Fruit fly (Drosophila melanogaster) whole organism: Measurements from ENCODE around the gene CG31869.

Source experiments
- Dll ChIP-seq: fragments of >200 bp; optimal IDR thresholded peaks from 2 replicates; lab custom pipeline; 2017
- psq ChIP-seq: fragments of >200 bp; optimal IDR thresholded peaks from 2 replicates; lab custom pipeline; 2017

dm6 chr2L:10760422-10761166 lies 40.3 kb downstream of the CG31869 start, which contains the start of gene CG6495:
- no peak for TF ChIP-seq Dll (lab: Kevin White, UChicago)
- no peak for TF ChIP-seq psq (lab: Kevin White, UChicago)
